Worm (Caenorhabditis elegans): ENCODE measurements around the gene R01E6.7.

R01E6.7 gene

ce11 chrX:13541335-13541734, 28.4 kb downstream of the R01E6.7 start (continued):
- TF ChIP-seq nhr-42 (GFP tag; IDR thresholded peaks at IDR 0.05) (no peak), ztf-7 (tag; optimal IDR thresholded peaks at IDR 0.05) (no peak), zfp-2 (tag; optimal IDR thresholded peaks at IDR 0.05) (no peak), zip-2 (tag; optimal IDR thresholded peaks at IDR 0.05) (no peak), gei-8 (GFP tag; optimal IDR thresholded peaks at IDR 0.05) (no peak), mxl-3 (GFP tag; optimal IDR thresholded peaks at IDR 0.05) (peak; percentile 5), ama-1 (optimal IDR thresholded peaks at IDR 0.05) (peak; percentile 96), ceh-28 (tag; optimal IDR thresholded peaks at IDR 0.05) (no peak), nhr-25 (tag; optimal IDR thresholded peaks at IDR 0.05; ENCODE audit: borderline replicate concordance, insufficient read depth) (no peak), dmd-8 (GFP tag; IDR thresholded peaks at IDR 0.05) (no peak), lir-3 (tag; optimal IDR thresholded peaks at IDR 0.05) (no peak), madf-9 (GFP tag; conservative IDR thresholded peaks at IDR 0.05) (no peak), nhr-77 (tag; optimal IDR thresholded peaks at IDR 0.05) (no peak), zfp-3 (GFP tag; conservative IDR thresholded peaks at IDR 0.05) (no peak), ceh-82 (tag; optimal IDR thresholded peaks at IDR 0.05) (no peak), ces-1 (GFP tag; optimal IDR thresholded peaks at IDR 0.05) (no peak), duxl-1 (tag; optimal IDR thresholded peaks at IDR 0.05; ENCODE audit: poor library complexity) (no peak), lin-39 (tag; optimal IDR thresholded peaks at IDR 0.05) (no peak), unc-62 (GFP tag; optimal IDR thresholded peaks at IDR 0.05 in 1 of 2) (no peak), unc-62 (tag; optimal IDR thresholded peaks at IDR 0.05) (no peak), dmd-6 (GFP tag; IDR thresholded peaks at IDR 0.05) (peak; percentile 33), set-16 (GFP tag; IDR thresholded peaks at IDR 0.05) (no peak), mep-1 (tag; optimal IDR thresholded peaks at IDR 0.05) (peak; percentile 32), daf-16 (GFP tag; optimal IDR thresholded peaks at IDR 0.05) (no peak), daf-16 (tag; optimal IDR thresholded peaks at IDR 0.05) (peak; percentile 42)

ce11 chrX:13539701-13540100, 30.1 kb downstream of the R01E6.7 start:
- TF ChIP-seq F10B5.3 (tag; optimal IDR thresholded peaks at IDR 0.05) (no peak), dve-1 (tag; optimal IDR thresholded peaks at IDR 0.05; ENCODE audit: insufficient read depth) (peak; percentile 68), mdl-1 (tag; optimal IDR thresholded peaks at IDR 0.05) (peak in 1 of 2 experiments; percentile 51), hlh-11 (tag; optimal IDR thresholded peaks at IDR 0.05) (peak; percentile 61), hlh-30 (tag; optimal IDR thresholded peaks at IDR 0.05; ENCODE audit: insufficient read depth) (peak; percentile 52), zip-2 (tag; optimal IDR thresholded peaks at IDR 0.05) (no peak), nhr-11 (tag; optimal IDR thresholded peaks at IDR 0.05) (peak; percentile 13), nhr-10 (tag; optimal IDR thresholded peaks at IDR 0.05) (peak; percentile 13), zfp-2 (tag; optimal IDR thresholded peaks at IDR 0.05) (no peak), ztf-7 (tag; optimal IDR thresholded peaks at IDR 0.05) (no peak), mep-1 (tag; optimal IDR thresholded peaks at IDR 0.05) (peak; percentile 18), nhr-28 (tag; optimal IDR thresholded peaks at IDR 0.05) (peak; percentile 76), unc-62 (GFP tag; optimal IDR thresholded peaks at IDR 0.05 in 1 of 2) (peak in 1 of 2 experiments; percentile 96), unc-62 (tag; optimal IDR thresholded peaks at IDR 0.05) (no peak), dmd-6 (GFP tag; IDR thresholded peaks at IDR 0.05) (peak; percentile 58), lsy-2 (tag; optimal IDR thresholded peaks at IDR 0.05) (peak in 1 of 2 experiments; percentile 35), daf-16 (GFP tag; optimal IDR thresholded peaks at IDR 0.05) (no peak), daf-16 (tag; optimal IDR thresholded peaks at IDR 0.05) (peak; percentile 25)

DNA sequence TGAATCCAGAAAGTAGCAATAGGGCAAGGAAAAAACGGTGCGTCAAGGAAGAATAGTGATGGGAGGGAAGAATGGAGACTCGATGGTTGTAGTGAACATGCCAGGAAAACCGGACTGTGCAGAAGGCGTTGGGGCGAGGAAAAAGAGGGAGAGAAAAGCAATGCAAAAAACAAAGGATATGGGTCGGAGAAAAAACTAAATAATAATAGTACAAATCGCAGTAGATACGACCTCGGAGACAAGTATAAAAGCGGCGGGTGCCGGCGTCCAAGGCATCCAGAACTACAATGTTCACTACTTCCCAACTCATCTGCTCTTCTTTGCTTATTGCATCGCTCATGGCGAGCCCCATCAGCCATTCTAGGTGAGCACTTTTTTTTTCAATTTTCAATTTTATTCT, 33.0 kb downstream of the R01E6.7 start, which contains the start of gene R01E6.5:
TSS of gene R01E6.5 (plus strand) at position 301 of the 400 bp plus-strand sequence.
- TF ChIP-seq ceh-20 (GFP tag; IDR thresholded peaks at IDR 0.05) (no peak), lim-7 (GFP tag; IDR thresholded peaks at IDR 0.05) (no peak), zfp-2 (tag; optimal IDR thresholded peaks at IDR 0.05) (no peak), nhr-10 (tag; optimal IDR thresholded peaks at IDR 0.05) (no peak), nhr-237 (tag; optimal IDR thresholded peaks at IDR 0.05) (no peak), Y5F2A.4 (GFP tag; optimal IDR thresholded peaks at IDR 0.05) (no peak), daf-8 (GFP tag; IDR thresholded peaks at IDR 0.05) (no peak), unc-62 (GFP tag; optimal IDR thresholded peaks at IDR 0.05 in 1 of 2) (no peak), unc-62 (tag; optimal IDR thresholded peaks at IDR 0.05) (no peak), cey-2 (tag; optimal IDR thresholded peaks at IDR 0.05; ENCODE audit: borderline replicate concordance, insufficient read depth) (no peak), spr-1 (tag; optimal IDR thresholded peaks at IDR 0.05) (no peak), nhr-48 (tag; optimal IDR thresholded peaks at IDR 0.05) (no peak), ceh-32 (tag; optimal IDR thresholded peaks at IDR 0.05; ENCODE audit: poor library complexity) (no peak)
